Worm (Caenorhabditis elegans) whole organism, L4/young adult: ENCODE measurements around the gene spcs-2.

Experiments used
- W03F9.2 ChIP-seq: fragments of 150-350 bp; optimal IDR thresholded peaks from 2 replicates; lab custom pipeline; 2014; ENCODE audit warnings: missing biosample characterization, missing genetic modification characterization
- dao-5 ChIP-seq: sonication (generic microtip); optimal IDR thresholded peaks from 2 replicates; lab custom pipeline; 2016; ENCODE audit warnings: missing genotype, missing genetic modification characterization, moderate library complexity, missing compliant biosample characterization

DNA sequence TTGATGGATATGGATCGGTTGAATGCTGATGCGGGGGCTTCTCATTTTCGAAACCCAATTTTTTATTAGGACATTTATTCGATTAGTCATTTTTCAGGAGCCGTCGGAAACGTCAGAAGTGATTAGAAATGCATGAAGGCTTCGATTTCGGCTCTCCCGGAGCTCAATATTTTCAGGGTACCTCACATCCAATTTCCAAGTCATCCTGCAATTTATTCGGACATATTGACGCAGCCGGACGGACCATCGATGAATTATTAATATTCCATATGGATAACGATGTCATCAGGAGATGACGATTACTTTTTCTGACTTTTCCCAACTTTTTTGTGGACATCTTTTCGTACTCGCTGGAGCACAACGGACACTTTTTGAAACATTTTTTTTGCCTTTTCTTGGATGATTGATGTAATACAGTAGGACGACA, 31.8 kb downstream of the spcs-2 start:
- TF ChIP-seq dao-5 (tag; lab: Kevin White, UChicago) (no peak), W03F9.2 (tag; lab: Kevin White, UChicago) (no peak)
